Worm (Caenorhabditis elegans): ENCODE data around the gene ZK218.5.

ce11 chrV:17092262-17092661 is 8.7 kb upstream of the ZK218.5 start, which contains the start of gene ZK218.1:
- no peak for TF ChIP-seq him-1 (tag; optimal IDR thresholded peaks at IDR 0.05)
- no peak for TF ChIP-seq dao-5 (tag; optimal IDR thresholded peaks at IDR 0.05)
